Fruit fly (Drosophila melanogaster) whole organism, pupa: Measurements from ENCODE around the gene Eig71Ec.

Experiments used
- CG8301 ChIP-seq: fragments of 200-800 bp; sonication (Bioruptor generic); optimal IDR thresholded peaks from 2 replicates; lab custom pipeline; 2018; ENCODE audit warnings: missing biosample characterization, mild to moderate bottlenecking, missing genetic modification characterization
- EcR ChIP-seq: fragments of 200-800 bp; sonication (Bioruptor generic); optimal IDR thresholded peaks from 3 replicates; lab custom pipeline; 2019; ENCODE audit warnings: missing biosample characterization, missing genetic modification characterization, mild to moderate bottlenecking, moderate library complexity, missing genetic modification reagents
- gl ChIP-seq: fragments of 200-800 bp; sonication (Bioruptor generic); optimal IDR thresholded peaks from 2 replicates; lab custom pipeline; 2018; ENCODE audit warnings: missing biosample characterization, mild to moderate bottlenecking, missing genetic modification characterization

DNA sequence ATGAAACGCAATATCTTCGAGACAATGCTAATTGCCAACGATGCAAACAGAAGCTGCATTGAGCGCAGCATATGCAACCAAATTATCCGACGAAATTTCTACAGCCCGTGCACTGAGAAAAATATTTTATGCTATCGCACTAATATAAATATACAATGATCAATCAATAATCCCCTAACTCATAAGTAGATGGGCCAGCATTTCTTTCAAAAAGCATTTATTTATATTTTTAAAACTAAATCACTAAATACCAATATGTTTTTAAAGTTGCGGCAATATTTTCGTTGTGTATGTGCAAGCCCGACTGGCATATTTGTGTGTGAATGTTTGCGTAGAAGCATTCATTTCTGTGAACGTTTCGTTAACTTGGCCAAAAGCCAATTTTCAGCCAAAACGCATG is 5.9 kb downstream of the Eig71Ec start:
- TF ChIP-seq CG8301 (tag; lab: Kevin White, UChicago): no peak
- no peak for TF ChIP-seq EcR
- no peak for TF ChIP-seq gl (tag; lab: Kevin White, UChicago)
